Worm (Caenorhabditis elegans) whole organism, L4 larva: ENCODE results near the gene Y40H7A.4.
A peak's percentile ranks its signal among the peaks of the same experiment; 100 is the strongest.

Experiments used
- F49E8.2 ChIP-seq: sonication (generic microtip); optimal IDR thresholded peaks from 2 replicates; lab custom pipeline; 2016; ENCODE audit warnings: missing compliant biosample characterization, mild to moderate bottlenecking, missing genetic modification characterization, borderline replicate concordance
- Y105C5A.15 ChIP-seq: fragments of 200-800 bp; sonication (Bioruptor generic); IDR thresholded peaks from 2 replicates; pipeline ENCODE4 v1.3.6; 2022; ENCODE audit warnings: missing genetic modification characterization, missing compliant biosample characterization
- Y5F2A.4 ChIP-seq: fragments of 200-800 bp; sonication (Bioruptor generic); optimal IDR thresholded peaks from 2 replicates; lab custom pipeline; 2018; ENCODE audit warnings: mild to moderate bottlenecking, missing genetic modification characterization, missing compliant biosample characterization
- ceh-32 ChIP-seq: sonication (generic microtip); optimal IDR thresholded peaks from 2 replicates; lab custom pipeline; 2016; ENCODE audit warnings: mild to moderate bottlenecking, missing genetic modification characterization, missing compliant biosample characterization; ENCODE audit not compliant: poor library complexity
- mdt-29 ChIP-seq: fragments of 200-800 bp; sonication (Bioruptor generic); IDR thresholded peaks from 2 replicates; pipeline ENCODE4 v1.3.6; 2022; ENCODE audit warnings: missing genetic modification reagents, missing genetic modification characterization, missing compliant biosample characterization
- nhr-111 ChIP-seq: fragments of 200-800 bp; sonication (Bioruptor generic); optimal IDR thresholded peaks from 2 replicates; lab custom pipeline; 2018; ENCODE audit warnings: mild to moderate bottlenecking, missing genetic modification characterization, missing compliant biosample characterization
- set-16 ChIP-seq: fragments of 200-800 bp; sonication (Bioruptor generic); IDR thresholded peaks from 2 replicates; pipeline ENCODE4 v1.3.6; 2022; ENCODE audit warnings: missing genetic modification reagents, missing genetic modification characterization, missing compliant biosample characterization
- snpc-1.2 ChIP-seq: fragments of 200-800 bp; sonication (Bioruptor generic); IDR thresholded peaks from 2 replicates; pipeline ENCODE4 v1.3.6; 2022; ENCODE audit warnings: missing genetic modification reagents, missing genetic modification characterization, missing compliant biosample characterization
- zfp-3 ChIP-seq: fragments of 200-800 bp; sonication (Bioruptor generic); conservative IDR thresholded peaks from 2 replicates; pipeline ENCODE4 v1.3.6; 2022; ENCODE audit warnings: missing genetic modification reagents, missing genetic modification characterization, missing compliant biosample characterization
- zip-2 ChIP-seq: fragments of 150-350 bp; optimal IDR thresholded peaks from 2 replicates; lab custom pipeline; 2014; ENCODE audit warnings: missing biosample characterization, missing genetic modification characterization

Gene Y40H7A.4

DNA sequence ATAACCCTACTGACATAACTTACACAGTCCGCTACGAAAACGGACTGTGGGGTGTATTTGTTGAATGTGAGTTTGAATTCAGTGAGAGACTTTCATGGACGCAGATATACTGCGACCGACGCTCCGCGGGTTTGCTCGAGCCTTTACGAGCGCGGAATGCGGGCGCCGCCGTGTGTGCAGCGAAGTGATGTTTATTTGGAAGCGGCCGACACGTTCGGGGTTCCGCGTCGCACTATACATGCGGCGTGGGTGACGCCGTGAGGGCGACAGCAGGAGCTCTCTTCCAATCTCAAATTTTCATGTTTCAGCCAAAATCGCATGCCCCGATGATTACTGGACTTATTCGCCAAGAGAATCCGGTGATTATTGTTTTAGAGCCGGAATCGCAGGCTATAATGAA, 56.1 kb downstream of the Y40H7A.4 start:
- TF ChIP-seq set-16 (GFP tag; lab: Robert Waterston, UW): peak; percentile 62; the same call in 1 of the 2 replicates
- no peak for TF ChIP-seq zfp-3
- 0 out of 2 replicates have a peak, but pooled peaks have one; percentile 43 for TF ChIP-seq mdt-29
- peak; percentile 94 for TF ChIP-seq snpc-1.2 (GFP tag; lab: Robert Waterston, UW)

DNA sequence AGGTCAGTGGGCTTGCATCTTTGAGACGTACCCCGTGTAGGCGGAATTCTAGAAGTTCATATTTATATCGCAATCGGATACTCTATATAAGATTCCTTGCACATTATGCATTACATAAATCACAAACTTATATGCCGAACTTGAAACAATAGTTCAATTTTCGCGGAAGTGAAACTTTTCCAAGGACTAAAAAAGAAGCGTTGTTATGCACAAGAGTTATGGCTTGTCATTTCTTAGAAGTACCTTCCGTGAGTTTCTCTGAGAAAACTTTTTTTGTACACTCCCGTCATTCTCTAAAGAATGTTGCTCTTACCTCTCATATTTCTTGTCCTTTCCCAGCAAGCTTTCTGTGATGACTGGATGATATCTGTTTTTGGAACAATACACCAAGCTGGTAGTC, 56.9 kb downstream of the Y40H7A.4 start, which contains the start of gene M199.136:
Gene M199.136 (plus strand): TSS at position 301 of the 400 bp plus-strand sequence.
- TF ChIP-seq Y5F2A.4 (no peak), nhr-111 (GFP tag; lab: Kevin White, UChicago) (no peak), F49E8.2 (no peak), zip-2 (tag; lab: Kevin White, UChicago) (no peak), Y105C5A.15 (GFP tag; lab: Robert Waterston, UW) (no peak), ceh-32 (tag; lab: Kevin White, UChicago) (no peak)
